Fruit fly (Drosophila melanogaster) whole organism, embryonic: ENCODE data around the gene Tsp5D.

Experiments
- B-H2 ChIP-seq: fragments of 200-800 bp; sonication (Bioruptor generic); optimal IDR thresholded peaks from 2 replicates; lab custom pipeline; 2018; ENCODE audit warnings: missing biosample characterization, mild to moderate bottlenecking, missing genetic modification characterization
- Blimp-1 ChIP-seq: fragments of 200-800 bp; sonication (Bioruptor generic); optimal IDR thresholded peaks from 3 replicates; lab custom pipeline; 2018; ENCODE audit warnings: missing biosample characterization, missing genetic modification characterization, mild to moderate bottlenecking, moderate library complexity, missing genetic modification reagents
- BtbVII ChIP-seq: fragments of 200-800 bp; sonication (Bioruptor generic); optimal IDR thresholded peaks from 3 replicates; lab custom pipeline; 2017; ENCODE audit warnings: missing biosample characterization, mild to moderate bottlenecking, missing genetic modification characterization
- C15 ChIP-seq: fragments of 200-800 bp; sonication (Bioruptor generic); IDR thresholded peaks from 3 replicates; pipeline ENCODE4 v1.3.6; 2022; ENCODE audit warnings: missing biosample characterization, missing genetic modification characterization
- CG10147 ChIP-seq: fragments of 200-800 bp; sonication (Bioruptor generic); optimal IDR thresholded peaks from 2 replicates; lab custom pipeline; 2019; ENCODE audit warnings: missing biosample characterization, mild to moderate bottlenecking, missing genetic modification characterization, moderate library complexity
- CG10267 ChIP-seq: fragments of 200-800 bp; sonication (Bioruptor generic); optimal IDR thresholded peaks from 2 replicates; lab custom pipeline; 2018; ENCODE audit warnings: missing biosample characterization, mild to moderate bottlenecking, missing genetic modification characterization, moderate library complexity
- CG10543 ChIP-seq: fragments of 200-800 bp; sonication (Bioruptor generic); optimal IDR thresholded peaks from 3 replicates; lab custom pipeline; 2017; ENCODE audit warnings: missing biosample characterization, mild to moderate bottlenecking, missing genetic modification characterization, moderate library complexity
- CG10979 ChIP-seq: fragments of 200-800 bp; sonication (Bioruptor generic); optimal IDR thresholded peaks from 2 replicates; lab custom pipeline; 2018; ENCODE audit warnings: missing biosample characterization, mild to moderate bottlenecking, missing genetic modification characterization, moderate library complexity
- CG1233 ChIP-seq: fragments of 200-800 bp; sonication (Bioruptor generic); optimal IDR thresholded peaks from 4 replicates; lab custom pipeline; 2018; ENCODE audit warnings: missing biosample characterization, mild to moderate bottlenecking, missing genetic modification characterization
- CG13296 ChIP-seq: fragments of 200-800 bp; sonication (Bioruptor generic); optimal IDR thresholded peaks from 3 replicates; lab custom pipeline; 2018; ENCODE audit warnings: missing biosample characterization, mild to moderate bottlenecking, missing genetic modification characterization
- CG13424 ChIP-seq: fragments of 200-800 bp; sonication (Bioruptor generic); optimal IDR thresholded peaks from 2 replicates; lab custom pipeline; 2019; ENCODE audit warnings: missing biosample characterization, mild to moderate bottlenecking, missing genetic modification characterization, moderate library complexity
- CG15269 ChIP-seq: fragments of 200-800 bp; sonication (Bioruptor generic); optimal IDR thresholded peaks from 2 replicates; lab custom pipeline; 2018; ENCODE audit warnings: missing biosample characterization, mild to moderate bottlenecking, missing genetic modification characterization, moderate library complexity
- CG17359 ChIP-seq: fragments of 200-800 bp; sonication (Bioruptor generic); optimal IDR thresholded peaks from 3 replicates; lab custom pipeline; 2018; ENCODE audit warnings: missing biosample characterization, mild to moderate bottlenecking, missing genetic modification characterization, moderate library complexity
- CG17361 ChIP-seq: fragments of 200-800 bp; sonication (Bioruptor generic); IDR thresholded peaks from 3 replicates; pipeline ENCODE4 v1.3.6; 2022; ENCODE audit warnings: missing biosample characterization, missing genetic modification characterization
- CG18262 ChIP-seq: fragments of 200-800 bp; optimal IDR thresholded peaks from 3 replicates; lab custom pipeline; 2019; ENCODE audit warnings: missing biosample characterization, mild to moderate bottlenecking, missing genetic modification characterization, moderate library complexity
- CG18599 ChIP-seq: fragments of 200-800 bp; sonication (Bioruptor generic); optimal IDR thresholded peaks from 3 replicates; lab custom pipeline; 2017; ENCODE audit warnings: missing biosample characterization, missing genetic modification characterization, mild to moderate bottlenecking, moderate library complexity, missing genetic modification reagents
- CG30403 ChIP-seq: fragments of 200-800 bp; sonication (Bioruptor generic); optimal IDR thresholded peaks from 3 replicates; lab custom pipeline; 2016; ENCODE audit warnings: missing biosample characterization, missing genetic modification characterization
- CG34376 ChIP-seq: fragments of 200-800 bp; sonication (Bioruptor generic); optimal IDR thresholded peaks from 2 replicates; lab custom pipeline; 2018; ENCODE audit warnings: missing biosample characterization, mild to moderate bottlenecking, missing genetic modification characterization
- CG4328 ChIP-seq: fragments of 200-800 bp; sonication (Bioruptor generic); optimal IDR thresholded peaks from 3 replicates; lab custom pipeline; 2017; ENCODE audit warnings: missing biosample characterization, missing genetic modification reagents, missing genetic modification characterization
- CG4424 ChIP-seq: fragments of 200-800 bp; sonication (Bioruptor generic); optimal IDR thresholded peaks from 3 replicates; lab custom pipeline; 2016; ENCODE audit warnings: missing biosample characterization, missing genetic modification characterization
- CG4617 ChIP-seq: fragments of 200-800 bp; sonication (Bioruptor generic); optimal IDR thresholded peaks from 3 replicates; lab custom pipeline; 2016; ENCODE audit warnings: missing biosample characterization, missing genetic modification characterization, borderline replicate concordance
- CG5180 ChIP-seq: fragments of 200-800 bp; sonication (Bioruptor generic); optimal IDR thresholded peaks from 3 replicates; lab custom pipeline; 2017; ENCODE audit warnings: missing biosample characterization, missing genetic modification characterization, mild to moderate bottlenecking, moderate library complexity, missing genetic modification reagents
- CG5245 ChIP-seq: fragments of 200-800 bp; sonication (Bioruptor generic); optimal IDR thresholded peaks from 3 replicates; lab custom pipeline; 2016; ENCODE audit warnings: missing biosample characterization, missing genetic modification characterization
- CG6791 ChIP-seq: fragments of 200-800 bp; sonication (Bioruptor generic); IDR thresholded peaks from 3 replicates; pipeline ENCODE4 v1.3.6; 2022; ENCODE audit warnings: missing biosample characterization, missing genetic modification characterization; ENCODE audit not compliant: partially characterized antibody
- CG7556 ChIP-seq: fragments of 200-800 bp; sonication (Bioruptor generic); optimal IDR thresholded peaks from 2 replicates; lab custom pipeline; 2017; ENCODE audit warnings: missing biosample characterization, mild to moderate bottlenecking, missing genetic modification characterization
- CG7839 ChIP-seq: fragments of 200-800 bp; sonication (Bioruptor generic); optimal IDR thresholded peaks from 3 replicates; lab custom pipeline; 2018; ENCODE audit warnings: missing biosample characterization, mild to moderate bottlenecking, missing genetic modification characterization, moderate library complexity
- D19B ChIP-seq: fragments of 200-800 bp; sonication (Bioruptor generic); optimal IDR thresholded peaks from 2 replicates; lab custom pipeline; 2017; ENCODE audit warnings: missing biosample characterization, mild to moderate bottlenecking, missing genetic modification characterization
- Dll ChIP-seq: fragments of 200-800 bp; sonication (Bioruptor generic); IDR thresholded peaks from 4 replicates; pipeline ENCODE4 v1.3.6; 2022; ENCODE audit warnings: missing biosample characterization, missing genetic modification characterization; ENCODE audit not compliant: partially characterized antibody
- Dref ChIP-seq: fragments of 200-800 bp; sonication (Bioruptor generic); IDR thresholded peaks from 2 replicates; pipeline ENCODE4 v1.3.6; 2022; ENCODE audit warnings: missing biosample characterization, missing genetic modification characterization
- Fer1 ChIP-seq: fragments of 200-800 bp; sonication (Bioruptor generic); optimal IDR thresholded peaks from 2 replicates; lab custom pipeline; 2017; ENCODE audit warnings: missing biosample characterization, mild to moderate bottlenecking, missing genetic modification characterization
- Hr51 ChIP-seq, 2 experiments: fragments of 200-800 bp; sonication (Bioruptor generic); optimal IDR thresholded peaks; 2 replicates in 1 of 2; 3 replicates in 1 of 2; lab custom pipeline; 2016 to 2018; ENCODE audit warnings: missing biosample characterization in 2 of 2, missing genetic modification characterization in 2 of 2, mild to moderate bottlenecking in 1 of 2, moderate library complexity in 1 of 2
- Med ChIP-seq: fragments of 200-800 bp; sonication (Bioruptor generic); peaks from one replicate; lab custom pipeline; 2016; ENCODE audit warnings: missing biosample characterization, missing genetic modification characterization, mild to moderate bottlenecking, inconsistent platforms, moderate library complexity
- Nf-YC ChIP-seq: fragments of 200-800 bp; optimal IDR thresholded peaks from 3 replicates; lab custom pipeline; 2019; ENCODE audit warnings: missing biosample characterization, mild to moderate bottlenecking, missing genetic modification characterization, moderate library complexity
- PHDP ChIP-seq: fragments of 200-800 bp; sonication (Bioruptor generic); optimal IDR thresholded peaks from 3 replicates; lab custom pipeline; 2018; ENCODE audit warnings: missing biosample characterization, mild to moderate bottlenecking, missing genetic modification characterization, moderate library complexity
- az2 ChIP-seq: fragments of 200-800 bp; sonication (Bioruptor generic); optimal IDR thresholded peaks from 3 replicates; lab custom pipeline; 2016; ENCODE audit warnings: missing biosample characterization, missing genetic modification characterization
- caup ChIP-seq: fragments of 200-800 bp; sonication (Bioruptor generic); optimal IDR thresholded peaks from 3 replicates; lab custom pipeline; 2017; ENCODE audit warnings: missing biosample characterization, mild to moderate bottlenecking, missing genetic modification characterization, moderate library complexity; ENCODE audit not compliant: severe bottlenecking
- dmrt99B ChIP-seq: fragments of 200-800 bp; sonication (Bioruptor generic); optimal IDR thresholded peaks from 2 replicates; lab custom pipeline; 2018; ENCODE audit warnings: missing biosample characterization, mild to moderate bottlenecking, missing genetic modification characterization, moderate library complexity
- ewg ChIP-seq: fragments of 200-800 bp; sonication (Bioruptor generic); optimal IDR thresholded peaks from 3 replicates; lab custom pipeline; 2017; ENCODE audit warnings: mild to moderate bottlenecking, missing biosample characterization, missing genetic modification reagents, missing genetic modification characterization
- fd102C ChIP-seq: fragments of 200-800 bp; sonication (Bioruptor generic); optimal IDR thresholded peaks from 2 replicates; lab custom pipeline; 2018; ENCODE audit warnings: missing biosample characterization, mild to moderate bottlenecking, missing genetic modification characterization, moderate library complexity
- gro ChIP-seq: fragments of 200-800 bp; sonication (Bioruptor generic); optimal IDR thresholded peaks from 2 replicates; lab custom pipeline; 2016; ENCODE audit warnings: missing biosample characterization, missing genetic modification characterization
- nmo ChIP-seq: fragments of 200-800 bp; sonication (Bioruptor generic); optimal IDR thresholded peaks from 2 replicates; lab custom pipeline; 2018; ENCODE audit warnings: missing biosample characterization, mild to moderate bottlenecking, missing genetic modification characterization, moderate library complexity
- row ChIP-seq: fragments of 200-800 bp; sonication (Bioruptor generic); IDR thresholded peaks from 3 replicates; pipeline ENCODE4 v1.3.6; 2022; ENCODE audit warnings: missing biosample characterization, missing genetic modification characterization
- tin ChIP-seq: fragments of 200-800 bp; sonication (Bioruptor generic); optimal IDR thresholded peaks from 3 replicates; lab custom pipeline; 2016; ENCODE audit warnings: missing biosample characterization, missing genetic modification characterization
- toy ChIP-seq: fragments of 200-800 bp; sonication (Bioruptor generic); IDR thresholded peaks from 2 replicates; pipeline ENCODE4 v1.3.6; 2022; ENCODE audit warnings: missing biosample characterization, missing genetic modification characterization

Gene Tsp5D

dm6 chrX:6039431-6040016 is 35.1 kb downstream of the Tsp5D start, which contains the start of gene CG5937 (continued):
- no peak for TF ChIP-seq gro
- no peak for TF ChIP-seq Dll (GFP tag; lab: Robert Waterston, UW)
- TF ChIP-seq B-H2 (GFP tag; lab: Kevin White, UChicago): no peak
- peak in 1 of 2 experiments; percentile 14 for TF ChIP-seq Hr51 (GFP tag; optimal IDR thresholded peaks at IDR 0.05; lab: Kevin White, UChicago)
- TF ChIP-seq CG5245: no peak
- TF ChIP-seq CG10267 (tag; lab: Kevin White, UChicago): peak; percentile 13
- peak; percentile 23 for TF ChIP-seq nmo
- TF ChIP-seq Nf-YC (tag; lab: Kevin White, UChicago): peak; percentile 46
- TF ChIP-seq CG15269 (tag; lab: Kevin White, UChicago): peak; percentile 27
- TF ChIP-seq CG4424 (GFP tag; lab: Kevin White, UChicago): no peak
- TF ChIP-seq CG5180: peak; percentile 33
- TF ChIP-seq az2: no peak
- peak; percentile 22 for TF ChIP-seq dmrt99B (tag; lab: Kevin White, UChicago)
- TF ChIP-seq Dref: peak; percentile 25; the same call in 1 of the 2 replicates
- TF ChIP-seq BtbVII: peak; percentile 8
- TF ChIP-seq CG10147 (GFP tag; lab: Kevin White, UChicago): peak; percentile 18
- peak; percentile 86 for TF ChIP-seq ewg (GFP tag; lab: Kevin White, UChicago)
- TF ChIP-seq CG7839: peak; percentile 40
- TF ChIP-seq CG7556 (GFP tag; lab: Kevin White, UChicago): peak; percentile 44
- TF ChIP-seq CG17361: peak; percentile 57; the same call in 2 of the 3 replicates
- TF ChIP-seq CG18599: peak; percentile 30
- TF ChIP-seq CG4328 (GFP tag; lab: Kevin White, UChicago): peak; percentile 33
- no peak for TF ChIP-seq toy (GFP tag; lab: Robert Waterston, UW)
- peak; percentile 18 for TF ChIP-seq CG18262
- peak; percentile 58 for TF ChIP-seq Med (GFP tag; lab: Kevin White, UChicago)
- TF ChIP-seq D19B (GFP tag; lab: Kevin White, UChicago): peak; percentile 8
- TF ChIP-seq Fer1: peak; percentile 4
- peak; percentile 4 for TF ChIP-seq tin (GFP tag; lab: Kevin White, UChicago)
- TF ChIP-seq CG1233 (GFP tag; lab: Kevin White, UChicago): peak; percentile 17
- TF ChIP-seq CG13296 (GFP tag; lab: Kevin White, UChicago): peak; percentile 24
- peak; percentile 54 for TF ChIP-seq CG10543
- peak; percentile 46 for TF ChIP-seq CG13424 (tag; lab: Kevin White, UChicago)
- no peak for TF ChIP-seq fd102C
- TF ChIP-seq C15 (GFP tag; lab: Robert Waterston, UW): no peak
- peak; percentile 38; the same call in 2 of the 3 replicates for TF ChIP-seq row (GFP tag; lab: Robert Waterston, UW)
- peak; percentile 29 for TF ChIP-seq CG34376 (GFP tag; lab: Kevin White, UChicago)
- TF ChIP-seq CG4617 (GFP tag; lab: Kevin White, UChicago): no peak
- 0 out of 3 replicates have a peak, but pooled peaks have one; percentile 39 for TF ChIP-seq CG6791 (GFP tag; lab: Robert Waterston, UW)
- TF ChIP-seq CG17359 (tag; lab: Kevin White, UChicago): peak; percentile 10
- peak; percentile 22 for TF ChIP-seq CG10979 (tag; lab: Kevin White, UChicago)
- peak; percentile 5 for TF ChIP-seq Blimp-1
- TF ChIP-seq PHDP: peak; percentile 24
- peak; percentile 12 for TF ChIP-seq caup
- peak; percentile 14 for TF ChIP-seq CG30403
